Comparison of ENCODE assay signal across 3 fruit fly cellular contexts in genomic region chr2L:1509748-1510147, dm6.
TF ChIP-seq lines count a peak whose summit lies in the region.

No protein-coding gene starts in this region.

- TF ChIP-seq CTCF in whole organism, embryonic (GFP tag; optimal IDR thresholded peaks at IDR 0.05; lab: Kevin White, UChicago), result no peak

TF ChIP-seq in whole organism, embryonic, 481 proteins besides CTCF, POLR2A, EP300 and RAD21:
- TF ChIP-seq CG7963 (GFP tag; IDR thresholded peaks at IDR 0.05; lab: Robert Waterston, UW; ENCODE audit: partially characterized antibody), result no peak
- no peak for TF ChIP-seq CG5180 (GFP tag; optimal IDR thresholded peaks at IDR 0.05; lab: Kevin White, UChicago)
- peak; percentile 41; the same call in 1 of the 2 replicates for TF ChIP-seq Xrp1 (GFP tag; IDR thresholded peaks at IDR 0.05; lab: Robert Waterston, UW)
- peak; percentile 18; the same call in 1 of the 2 replicates for TF ChIP-seq sens-2 (GFP tag; IDR thresholded peaks at IDR 0.05; lab: Robert Waterston, UW)
- peak; percentile 24 for TF ChIP-seq zen (tag; optimal IDR thresholded peaks at IDR 0.05; lab: Kevin White, UChicago)
- no peak for TF ChIP-seq Lpt (GFP tag; optimal IDR thresholded peaks at IDR 0.05; lab: Kevin White, UChicago)
- TF ChIP-seq eyg (GFP tag; optimal IDR thresholded peaks at IDR 0.05; lab: Kevin White, UChicago), result no peak
- peak in 1 of 2 experiments; percentile 10 for TF ChIP-seq eve (GFP tag; optimal IDR thresholded peaks at IDR 0.05; lab: Kevin White, UChicago)
- peak; percentile 88 for TF ChIP-seq Ets65A (GFP tag; lab: Kevin White, UChicago)
- TF ChIP-seq CG10959 (GFP tag; IDR thresholded peaks at IDR 0.05; lab: Robert Waterston, UW), result peak; percentile 8; the same call in 1 of the 2 replicates
- peak in 1 of 2 experiments; percentile 12 for TF ChIP-seq chif (GFP tag; optimal IDR thresholded peaks at IDR 0.05; lab: Kevin White, UChicago)
- peak; percentile 41; the same call in 1 of the 2 replicates for TF ChIP-seq Drgx (GFP tag; IDR thresholded peaks at IDR 0.05; lab: Robert Waterston, UW)
- 0 out of 2 replicates have a peak, but pooled peaks have one; percentile 7 for TF ChIP-seq CG14667 (GFP tag; IDR thresholded peaks at IDR 0.05; lab: Robert Waterston, UW)
- no peak for TF ChIP-seq CG17912 (GFP tag; optimal IDR thresholded peaks at IDR 0.05; lab: Kevin White, UChicago)
- TF ChIP-seq sisA (GFP tag; IDR thresholded peaks at IDR 0.05; lab: Robert Waterston, UW), result peak; percentile 21; the same call in 1 of the 2 replicates
- TF ChIP-seq CG2116 (GFP tag; optimal IDR thresholded peaks at IDR 0.05; lab: Kevin White, UChicago), result no peak
- TF ChIP-seq prd (optimal IDR thresholded peaks at IDR 0.05; lab: Kevin White, UChicago), result no peak
- peak; percentile 76; the same call in 2 of the 3 replicates for TF ChIP-seq prd (GFP tag; IDR thresholded peaks at IDR 0.05; lab: Robert Waterston, UW)
- TF ChIP-seq CG1603 (tag; optimal IDR thresholded peaks at IDR 0.05; lab: Kevin White, UChicago), result peak; percentile 15

TF ChIP-seq in whole organism, prepupa, 60 proteins besides CTCF, POLR2A, EP300 and RAD21:
- TF ChIP-seq Eip75B (GFP tag; optimal IDR thresholded peaks at IDR 0.05; lab: Kevin White, UChicago), result no peak
- TF ChIP-seq pdm3 (GFP tag; optimal IDR thresholded peaks at IDR 0.05; lab: Kevin White, UChicago), result peak; percentile 4
- TF ChIP-seq CG11294 (GFP tag; IDR thresholded peaks at IDR 0.05; lab: Robert Waterston, UW), result no peak
- 0 out of 3 replicates have a peak, but pooled peaks have one; percentile 39 for TF ChIP-seq CG6163 (GFP tag; IDR thresholded peaks at IDR 0.05; lab: Robert Waterston, UW)
- peak; percentile 21 for TF ChIP-seq CG10669 (GFP tag; optimal IDR thresholded peaks at IDR 0.05; lab: Kevin White, UChicago)
- no peak for TF ChIP-seq fd85E (GFP tag; optimal IDR thresholded peaks at IDR 0.05; lab: Kevin White, UChicago)
- peak; percentile 28 for TF ChIP-seq svp (GFP tag; lab: Kevin White, UChicago)
- TF ChIP-seq Hr4 (GFP tag; optimal IDR thresholded peaks at IDR 0.05; lab: Kevin White, UChicago), result peak; percentile 7
- no peak for TF ChIP-seq Ets21C (GFP tag; optimal IDR thresholded peaks at IDR 0.05; lab: Kevin White, UChicago)
- no peak for TF ChIP-seq fkh (GFP tag; optimal IDR thresholded peaks at IDR 0.05; lab: Kevin White, UChicago)
- TF ChIP-seq CG11902 (GFP tag; optimal IDR thresholded peaks at IDR 0.05; lab: Kevin White, UChicago), result no peak

TF ChIP-seq in whole organism, pupa, 21 proteins besides CTCF, POLR2A, EP300 and RAD21:
- TF ChIP-seq CG34367 (tag; optimal IDR thresholded peaks at IDR 0.05; lab: Kevin White, UChicago) (no peak), Snoo (tag; optimal IDR thresholded peaks at IDR 0.05; lab: Kevin White, UChicago) (no peak), CG13204 (GFP tag; optimal IDR thresholded peaks at IDR 0.05; lab: Kevin White, UChicago) (no peak), EcR (GFP tag; optimal IDR thresholded peaks at IDR 0.05; lab: Kevin White, UChicago) (no peak), CG10348 (GFP tag; IDR thresholded peaks at IDR 0.05; lab: Robert Waterston, UW) (no peak), D1 (tag; optimal IDR thresholded peaks at IDR 0.05; lab: Kevin White, UChicago) (no peak), CG14655 (GFP tag; optimal IDR thresholded peaks at IDR 0.05; lab: Kevin White, UChicago) (peak; percentile 9), CG8159 (tag; optimal IDR thresholded peaks at IDR 0.05; lab: Kevin White, UChicago) (peak; percentile 37), fd96Ca (GFP tag; IDR thresholded peaks at IDR 0.05; lab: Robert Waterston, UW) (0 out of 3 replicates have a peak, but pooled peaks have one; percentile 34), CG32121 (GFP tag; IDR thresholded peaks at IDR 0.05; lab: Robert Waterston, UW) (no peak), Pif1A (GFP tag; optimal IDR thresholded peaks at IDR 0.05; lab: Kevin White, UChicago) (no peak), CG9948 (tag; optimal IDR thresholded peaks at IDR 0.05; lab: Kevin White, UChicago) (no peak), CG15710 (tag; optimal IDR thresholded peaks at IDR 0.05; lab: Kevin White, UChicago) (no peak), rn (GFP tag; IDR thresholded peaks at IDR 0.05; lab: Robert Waterston, UW) (no peak)
